Fruit fly (Drosophila melanogaster) ovary, adult (tissue): ENCODE results near the gene GckIII.
A peak's percentile ranks its signal among the peaks of the same experiment; 100 is the strongest.

ENCODE experiments used
- CG17801 ChIP-seq: fragments of 200-800 bp; optimal IDR thresholded peaks from 2 replicates; lab custom pipeline; 2019; ENCODE audit warnings: missing biosample characterization, mild to moderate bottlenecking, missing genetic modification characterization, moderate library complexity; ENCODE audit not compliant: partially characterized antibody

Gene GckIII

dm6 chr3R:17085029-17085807 lies at the start of gene GckIII:
Gene GckIII (plus strand): TSS chr3R:17085513.
- TF ChIP-seq CG17801 (GFP tag; lab: Kevin White, UChicago) = no peak

- no peak for TF ChIP-seq CG17801 (GFP tag; lab: Kevin White, UChicago)
Measured at dm6 chr3R:17035945-17036344, 49.4 kb upstream of the GckIII start, which contains the start of gene CG4009. Gene CG4009 (minus strand): TSS chr3R:17036045.

dm6 chr3R:17039993-17040807 lies 45.1 kb upstream of the GckIII start, which contains the start of the genes CG18213 and Trm7-32:
Gene CG18213 (minus strand): TSS chr3R:17040203.
Gene Trm7-32 (plus strand): TSS chr3R:17040682.
- TF ChIP-seq CG17801 (GFP tag; lab: Kevin White, UChicago) = no peak

- TF ChIP-seq CG17801 (GFP tag; lab: Kevin White, UChicago) = no peak
Measured at dm6 chr3R:17042838-17043569, 42.3 kb upstream of the GckIII start, which contains the start of the genes bdwf and Patr-1. Gene bdwf (minus strand): TSS chr3R:17043136. Gene Patr-1 (plus strand): TSS chr3R:17043564.

dm6 chr3R:17043570-17043923 lies 41.8 kb upstream of the GckIII start:
- no peak for TF ChIP-seq CG17801 (GFP tag; lab: Kevin White, UChicago)

- TF ChIP-seq CG17801 (GFP tag; lab: Kevin White, UChicago) = no peak
Measured at dm6 chr3R:17048867-17049266, 36.4 kb upstream of the GckIII start.

dm6 chr3R:17052465-17053149 lies 32.7 kb upstream of the GckIII start:
- TF ChIP-seq CG17801 (GFP tag; lab: Kevin White, UChicago) = no peak

- TF ChIP-seq CG17801 (GFP tag; lab: Kevin White, UChicago) = peak; percentile 23
Measured at dm6 chr3R:17053415-17054177, 31.7 kb upstream of the GckIII start, which contains the start of gene Dad. Gene Dad (plus strand): TSS chr3R:17054007.

dm6 chr3R:17054528-17054927 lies 30.8 kb upstream of the GckIII start:
- no peak for TF ChIP-seq CG17801 (GFP tag; lab: Kevin White, UChicago)

- peak; percentile 32 for TF ChIP-seq CG17801 (GFP tag; lab: Kevin White, UChicago)
Measured at dm6 chr3R:17056183-17056904, 29.0 kb upstream of the GckIII start.

- TF ChIP-seq CG17801 (GFP tag; lab: Kevin White, UChicago) = no peak
Measured at dm6 chr3R:17056905-17057251, 28.4 kb upstream of the GckIII start.

dm6 chr3R:17059100-17059810 lies 26.1 kb upstream of the GckIII start:
- TF ChIP-seq CG17801 (GFP tag; lab: Kevin White, UChicago) = no peak
